Worm (Caenorhabditis elegans) whole organism, L3 larva: ENCODE data around the gene clec-82.

Source experiments
- ZK546.5 ChIP-seq: sonication (generic microtip); optimal IDR thresholded peaks from 2 replicates; lab custom pipeline; 2017; ENCODE audit warnings: missing biosample characterization, missing genetic modification characterization
- aly-2 ChIP-seq: fragments of 150-350 bp; optimal IDR thresholded peaks from 2 replicates; lab custom pipeline; 2014; ENCODE audit warnings: missing biosample characterization, missing genetic modification characterization
- ceh-16 ChIP-seq: sonication (generic microtip); optimal IDR thresholded peaks from 2 replicates; lab custom pipeline; 2017; ENCODE audit warnings: missing biosample characterization, missing genetic modification characterization
- ceh-28 ChIP-seq: fragments of 150-350 bp; optimal IDR thresholded peaks from 2 replicates; lab custom pipeline; 2014; ENCODE audit warnings: missing biosample characterization, missing genetic modification reagents, missing genetic modification characterization
- ceh-9 ChIP-seq: sonication (generic microtip); optimal IDR thresholded peaks from 2 replicates; lab custom pipeline; 2018; ENCODE audit warnings: missing biosample characterization, missing genetic modification characterization
- egl-27 ChIP-seq: sonication (generic microtip); optimal IDR thresholded peaks from 4 replicates; lab custom pipeline; 2017; ENCODE audit warnings: missing biosample characterization, missing genetic modification reagents, missing genetic modification characterization
- elt-1 ChIP-seq: fragments of 150-350 bp; optimal IDR thresholded peaks from 2 replicates; lab custom pipeline; 2014; ENCODE audit warnings: missing biosample characterization, missing genetic modification characterization
- eor-1 ChIP-seq, 2 experiments: fragments of 150-350 bp; optimal IDR thresholded peaks; 2 replicates each; lab custom pipeline; 2014 to 2018; ENCODE audit warnings: missing biosample characterization in 2 of 2, missing genetic modification characterization in 2 of 2
- fkh-2 ChIP-seq: fragments of 150-350 bp; optimal IDR thresholded peaks from 2 replicates; lab custom pipeline; 2014; ENCODE audit warnings: missing biosample characterization, missing genetic modification reagents, missing genetic modification characterization
- fos-1 ChIP-seq: fragments of 150-350 bp; optimal IDR thresholded peaks from 2 replicates; lab custom pipeline; 2014; ENCODE audit warnings: missing biosample characterization, missing genetic modification characterization
- hmg-11 ChIP-seq: sonication (generic microtip); optimal IDR thresholded peaks from 2 replicates; lab custom pipeline; 2016; ENCODE audit warnings: missing genetic modification characterization, missing compliant biosample characterization
- lin-15B ChIP-seq: fragments of 150-350 bp; optimal IDR thresholded peaks from 2 replicates; lab custom pipeline; 2014; ENCODE audit warnings: missing biosample characterization, missing genetic modification characterization
- lin-39 ChIP-seq: fragments of 150-350 bp; optimal IDR thresholded peaks from 2 replicates; lab custom pipeline; 2018; ENCODE audit warnings: missing biosample characterization, missing genetic modification reagents, missing genetic modification characterization
- lsy-12 ChIP-seq: sonication (generic microtip); optimal IDR thresholded peaks from 2 replicates; lab custom pipeline; 2016; ENCODE audit warnings: mild to moderate bottlenecking, missing genetic modification characterization, missing compliant biosample characterization
- mml-1 ChIP-seq: fragments of 150-350 bp; sonication (generic microtip); optimal IDR thresholded peaks from 3 replicates; lab custom pipeline; 2014; ENCODE audit warnings: missing biosample characterization, missing genetic modification characterization
- nfya-1 ChIP-seq: sonication (generic microtip); optimal IDR thresholded peaks from 2 replicates; lab custom pipeline; 2017; ENCODE audit warnings: missing genetic modification characterization, mild to moderate bottlenecking, missing compliant biosample characterization, antibody characterized with exemption, moderate library complexity; ENCODE audit not compliant: insufficient read depth
- nhr-11 ChIP-seq: fragments of 150-350 bp; optimal IDR thresholded peaks from 2 replicates; lab custom pipeline; 2014; ENCODE audit warnings: missing biosample characterization, missing genetic modification characterization
- nhr-12 ChIP-seq: fragments of 150-350 bp; optimal IDR thresholded peaks from 2 replicates; lab custom pipeline; 2014; ENCODE audit warnings: missing biosample characterization, missing genetic modification characterization
- nhr-23 ChIP-seq: fragments of 150-350 bp; optimal IDR thresholded peaks from 2 replicates; lab custom pipeline; 2014; ENCODE audit warnings: missing biosample characterization, missing genetic modification reagents, missing genetic modification characterization
- nhr-237 ChIP-seq: fragments of 150-350 bp; optimal IDR thresholded peaks from 2 replicates; lab custom pipeline; 2014; ENCODE audit warnings: missing biosample characterization, missing genetic modification characterization
- nhr-25 ChIP-seq: sonication (generic microtip); optimal IDR thresholded peaks from 2 replicates; lab custom pipeline; 2017; ENCODE audit warnings: missing biosample characterization, missing genetic modification characterization
- nhr-67 ChIP-seq: fragments of 150-350 bp; optimal IDR thresholded peaks from 2 replicates; lab custom pipeline; 2014; ENCODE audit warnings: missing biosample characterization, missing genetic modification characterization
- nhr-77 ChIP-seq: fragments of 150-350 bp; optimal IDR thresholded peaks from 2 replicates; lab custom pipeline; 2014; ENCODE audit warnings: missing biosample characterization, missing genetic modification characterization
- pha-4 ChIP-seq: fragments of 150-350 bp; optimal IDR thresholded peaks from 2 replicates; lab custom pipeline; 2014; ENCODE audit warnings: missing biosample characterization, missing genetic modification reagents, missing genetic modification characterization
- pqm-1 ChIP-seq: fragments of 150-350 bp; optimal IDR thresholded peaks from 2 replicates; lab custom pipeline; 2017; ENCODE audit warnings: missing biosample characterization, missing genetic modification characterization, inconsistent platforms
- sea-2 ChIP-seq: fragments of 150-350 bp; sonication (generic microtip); optimal IDR thresholded peaks from 4 replicates; lab custom pipeline; 2014; ENCODE audit warnings: missing biosample characterization, missing genetic modification reagents, missing genetic modification characterization
- skn-1 ChIP-seq: fragments of 150-350 bp; optimal IDR thresholded peaks from 2 replicates; lab custom pipeline; 2014; ENCODE audit warnings: missing biosample characterization, missing genetic modification characterization
- snpc-4 ChIP-seq: fragments of 150-350 bp; optimal IDR thresholded peaks from 2 replicates; lab custom pipeline; 2014; ENCODE audit warnings: missing biosample characterization, missing genetic modification characterization
- tbx-2 ChIP-seq: sonication (generic microtip); optimal IDR thresholded peaks from 2 replicates; lab custom pipeline; 2016; ENCODE audit warnings: mild to moderate bottlenecking, missing genetic modification characterization, missing compliant biosample characterization
- unc-39 ChIP-seq: sonication (generic microtip); optimal IDR thresholded peaks from 4 replicates; lab custom pipeline; 2017; ENCODE audit warnings: missing biosample characterization, missing genetic modification characterization
- unc-62 ChIP-seq: fragments of 150-350 bp; sonication (generic microtip); optimal IDR thresholded peaks from 4 replicates; lab custom pipeline; 2014; ENCODE audit warnings: missing biosample characterization, missing genetic modification reagents, missing genetic modification characterization
- ztf-11 ChIP-seq: fragments of 150-350 bp; optimal IDR thresholded peaks from 2 replicates; lab custom pipeline; 2014; ENCODE audit warnings: missing biosample characterization, missing genetic modification characterization

The clec-82 gene

ce11 chrIV:2809208-2809607 is 26.3 kb upstream of the clec-82 start, which contains the start of gene Y54G2A.76:
Gene Y54G2A.76 (plus strand): TSS chrIV:2809410.
- TF ChIP-seq nhr-23 (tag; lab: Kevin White, UChicago), result peak; percentile 32
- no peak for TF ChIP-seq unc-39 (tag; lab: Kevin White, UChicago)

ce11 chrIV:2817038-2817437 is 18.4 kb upstream of the clec-82 start:
- TF ChIP-seq ztf-11 (tag; lab: Kevin White, UChicago) (no peak), nfya-1 (no peak), pha-4 (tag; lab: Kevin White, UChicago) (no peak), skn-1 (tag; lab: Kevin White, UChicago) (no peak), snpc-4 (tag; lab: Kevin White, UChicago) (no peak)

- TF ChIP-seq nhr-67 (tag; lab: Kevin White, UChicago) (no peak), lin-39 (no peak), ceh-9 (no peak), nhr-12 (tag; lab: Kevin White, UChicago) (no peak), pqm-1 (no peak), mml-1 (tag; lab: Kevin White, UChicago) (no peak), ceh-28 (tag; lab: Kevin White, UChicago) (no peak), ZK546.5 (tag; lab: Kevin White, UChicago) (no peak), sea-2 (GFP tag; lab: Kevin White, UChicago) (no peak), ceh-16 (no peak), fkh-2 (tag; lab: Kevin White, UChicago) (no peak)
Measured at ce11 chrIV:2819633-2820032, 15.8 kb upstream of the clec-82 start, which contains the start of gene Y54G2A.13. Gene Y54G2A.13 (minus strand): TSS chrIV:2819733.

ce11 chrIV:2820408-2820807 is 15.1 kb upstream of the clec-82 start, which contains the start of gene Y54G2A.37:
Gene Y54G2A.37 (plus strand): TSS chrIV:2820708.
- TF ChIP-seq snpc-4 (tag; lab: Kevin White, UChicago), result no peak
- no peak for TF ChIP-seq nhr-77 (tag; lab: Kevin White, UChicago)
- TF ChIP-seq nhr-12 (tag; lab: Kevin White, UChicago), result no peak
- no peak for TF ChIP-seq nhr-67 (tag; lab: Kevin White, UChicago)
- no peak for TF ChIP-seq eor-1 (tag; optimal IDR thresholded peaks at IDR 0.05; lab: Kevin White, UChicago)
- TF ChIP-seq lsy-12 (tag; lab: Kevin White, UChicago), result no peak
- no peak for TF ChIP-seq ceh-28 (tag; lab: Kevin White, UChicago)
- no peak for TF ChIP-seq hmg-11
- no peak for TF ChIP-seq tbx-2 (tag; lab: Kevin White, UChicago)
- no peak for TF ChIP-seq ztf-11 (tag; lab: Kevin White, UChicago)
- no peak for TF ChIP-seq nhr-25 (tag; lab: Kevin White, UChicago)
- no peak for TF ChIP-seq nhr-237
- TF ChIP-seq nhr-11 (tag; lab: Kevin White, UChicago), result no peak
- no peak for TF ChIP-seq skn-1 (tag; lab: Kevin White, UChicago)
- no peak for TF ChIP-seq unc-39 (tag; lab: Kevin White, UChicago)
- TF ChIP-seq pqm-1, result no peak
- TF ChIP-seq fos-1 (tag; lab: Kevin White, UChicago), result no peak
- no peak for TF ChIP-seq elt-1 (tag; lab: Kevin White, UChicago)
- no peak for TF ChIP-seq unc-62

ce11 chrIV:2823446-2823845 is 12.0 kb upstream of the clec-82 start, which contains the start of gene clec-80:
Gene clec-80 (plus strand): TSS chrIV:2823746.
- TF ChIP-seq egl-27 (tag; lab: Kevin White, UChicago), result no peak
- no peak for TF ChIP-seq nhr-237
- TF ChIP-seq nhr-25 (tag; lab: Kevin White, UChicago), result no peak
- no peak for TF ChIP-seq unc-62
- TF ChIP-seq nhr-77 (tag; lab: Kevin White, UChicago), result no peak
- TF ChIP-seq lin-15B (tag; lab: Kevin White, UChicago), result no peak
- no peak for TF ChIP-seq skn-1 (tag; lab: Kevin White, UChicago)
- TF ChIP-seq aly-2 (tag; lab: Kevin White, UChicago), result no peak
- no peak for TF ChIP-seq fos-1 (tag; lab: Kevin White, UChicago)
- TF ChIP-seq mml-1 (tag; lab: Kevin White, UChicago), result no peak
